Worm (Caenorhabditis elegans) whole organism, young adult: ENCODE results near the gene Y116A8C.468.

ENCODE experiments used
- B0261.1 ChIP-seq: sonication (generic microtip); optimal IDR thresholded peaks from 2 replicates; lab custom pipeline; 2016; ENCODE audit warnings: mild to moderate bottlenecking, missing genetic modification characterization, moderate library complexity, missing compliant biosample characterization
- ceh-91 ChIP-seq: fragments of 200-800 bp; sonication (Bioruptor generic); IDR thresholded peaks from 2 replicates; pipeline ENCODE4 v1.3.6; 2022; ENCODE audit warnings: missing genetic modification reagents, missing genetic modification characterization, missing compliant biosample characterization
- let-526 ChIP-seq: fragments of 200-800 bp; sonication (Bioruptor generic); IDR thresholded peaks from 2 replicates; pipeline ENCODE4 v1.3.6; 2022; ENCODE audit warnings: missing genetic modification reagents, missing genetic modification characterization, missing compliant biosample characterization
- repo-1 ChIP-seq: sonication (generic microtip); optimal IDR thresholded peaks from 2 replicates; lab custom pipeline; 2017; ENCODE audit warnings: mild to moderate bottlenecking, missing genetic modification characterization, missing compliant biosample characterization
- unc-130 ChIP-seq: sonication (generic microtip); optimal IDR thresholded peaks from 2 replicates; lab custom pipeline; 2016; ENCODE audit warnings: missing genetic modification reagents, missing genetic modification characterization, missing compliant biosample characterization
- ztf-26 ChIP-seq: sonication (generic microtip); optimal IDR thresholded peaks from 2 replicates; lab custom pipeline; 2017; ENCODE audit warnings: missing genetic modification characterization, missing compliant biosample characterization

Gene Y116A8C.468

ce11 chrIV:16962445-16962844, 44.3 kb downstream of the Y116A8C.468 start (continued):
- TF ChIP-seq unc-130 (GFP tag; lab: Kevin White, UChicago) (no peak), let-526 (GFP tag; lab: Robert Waterston, UW) (no peak), B0261.1 (tag; lab: Kevin White, UChicago) (no peak), ceh-91 (GFP tag; lab: Robert Waterston, UW) (no peak), repo-1 (tag; lab: Kevin White, UChicago) (no peak), ztf-26 (tag; lab: Kevin White, UChicago) (no peak)
- TF ChIP-seq, all 124 proteins: peak for 3
